Worm (Caenorhabditis elegans) whole organism, L1 larva: ENCODE results near the gene T13B5.9.
A peak's percentile ranks its signal among the peaks of the same experiment; 100 is the strongest.

Experiments used
- C04F5.9 ChIP-seq: sonication (generic microtip); optimal IDR thresholded peaks from 2 replicates; lab custom pipeline; 2016; ENCODE audit warnings: missing genetic modification characterization, missing compliant biosample characterization
- C34B4.2 ChIP-seq: sonication (generic microtip); optimal IDR thresholded peaks from 2 replicates; lab custom pipeline; 2017; ENCODE audit warnings: mild to moderate bottlenecking, missing genetic modification characterization, missing compliant biosample characterization
- alr-1 ChIP-seq: fragments of 200-800 bp; sonication (Bioruptor generic); optimal IDR thresholded peaks from 2 replicates; lab custom pipeline; 2018; ENCODE audit warnings: borderline replicate concordance, mild to moderate bottlenecking, missing genetic modification characterization, missing compliant biosample characterization
- blmp-1 ChIP-seq: fragments of 150-350 bp; optimal IDR thresholded peaks from 2 replicates; lab custom pipeline; 2014; ENCODE audit warnings: missing biosample characterization, missing genetic modification characterization
- ceh-8 ChIP-seq: fragments of 200-800 bp; sonication (Bioruptor generic); optimal IDR thresholded peaks from 2 replicates; lab custom pipeline; 2018; ENCODE audit warnings: mild to moderate bottlenecking, missing genetic modification characterization, moderate library complexity, missing compliant biosample characterization
- ceh-88 ChIP-seq: fragments of 200-800 bp; sonication (Bioruptor generic); IDR thresholded peaks from 2 replicates; pipeline ENCODE4 v1.3.6; 2022; ENCODE audit warnings: missing genetic modification characterization, missing compliant biosample characterization
- dsc-1 ChIP-seq: sonication (generic microtip); optimal IDR thresholded peaks from 2 replicates; lab custom pipeline; 2016; ENCODE audit warnings: mild to moderate bottlenecking, missing genetic modification characterization, missing compliant biosample characterization
- efl-1 ChIP-seq, 4 experiments: fragments of 150-350 bp; optimal IDR thresholded peaks in 3 of 4; peaks in 1 of 4; 1 replicate in 1 of 4; 2 replicates in 3 of 4; lab custom pipeline; 2014; ENCODE audit warnings: missing biosample characterization in 2 of 4, missing genetic modification characterization in 2 of 4, missing genetic modification reagents in 2 of 4
- elt-3 ChIP-seq, 6 experiments: fragments of 150-350 bp in 1 of 6; sonication (generic microtip); optimal IDR thresholded peaks; 2 replicates each; lab custom pipeline; 2017 to 2018; ENCODE audit warnings: missing biosample characterization in 6 of 6, missing genetic modification characterization in 6 of 6, inconsistent platforms in 1 of 6
- fkh-8 ChIP-seq: sonication (generic microtip); optimal IDR thresholded peaks from 2 replicates; lab custom pipeline; 2016; ENCODE audit warnings: mild to moderate bottlenecking, missing genetic modification characterization, missing compliant biosample characterization
- fos-1 ChIP-seq: fragments of 150-350 bp; optimal IDR thresholded peaks from 2 replicates; lab custom pipeline; 2014; ENCODE audit warnings: missing biosample characterization, missing genetic modification characterization
- hlh-17 ChIP-seq: fragments of 200-800 bp; sonication (Bioruptor generic); optimal IDR thresholded peaks from 2 replicates; lab custom pipeline; 2018; ENCODE audit warnings: missing genetic modification characterization, mild to moderate bottlenecking, missing compliant biosample characterization, moderate library complexity, borderline replicate concordance
- jun-1 ChIP-seq: fragments of 150-350 bp; optimal IDR thresholded peaks from 2 replicates; lab custom pipeline; 2014; ENCODE audit warnings: missing biosample characterization, missing genetic modification reagents, missing genetic modification characterization
- lin-13 ChIP-seq: fragments of 150-350 bp; optimal IDR thresholded peaks from 2 replicates; lab custom pipeline; 2014; ENCODE audit warnings: missing biosample characterization, missing genetic modification reagents, missing genetic modification characterization
- lin-14 ChIP-seq: fragments of 200-800 bp; sonication (Bioruptor generic); optimal IDR thresholded peaks from 2 replicates; lab custom pipeline; 2018; ENCODE audit warnings: mild to moderate bottlenecking, missing genetic modification characterization, moderate library complexity, missing compliant biosample characterization
- lin-15B ChIP-seq: fragments of 150-350 bp; sonication (generic microtip); optimal IDR thresholded peaks from 3 replicates; lab custom pipeline; 2014; ENCODE audit warnings: missing biosample characterization, missing genetic modification characterization
- lin-35 ChIP-seq, 2 experiments: fragments of 150-350 bp; optimal IDR thresholded peaks; 2 replicates each; lab custom pipeline; 2014; ENCODE audit warnings: missing biosample characterization in 2 of 2, missing genetic modification characterization in 2 of 2, missing genetic modification reagents in 2 of 2
- lin-39 ChIP-seq: fragments of 150-350 bp; optimal IDR thresholded peaks from 2 replicates; lab custom pipeline; 2014; ENCODE audit warnings: missing biosample characterization, missing genetic modification reagents, missing genetic modification characterization
- lsy-2 ChIP-seq, 2 experiments: fragments of 150-350 bp; optimal IDR thresholded peaks; 2 replicates each; lab custom pipeline; 2014; ENCODE audit warnings: missing biosample characterization in 2 of 2, missing genetic modification characterization in 2 of 2
- mdl-1 ChIP-seq, 2 experiments: fragments of 150-350 bp; optimal IDR thresholded peaks; 2 replicates each; lab custom pipeline; 2014 to 2017; ENCODE audit warnings: missing biosample characterization in 2 of 2, missing genetic modification characterization in 2 of 2, inconsistent platforms in 1 of 2
- mef-2 ChIP-seq: fragments of 150-350 bp; optimal IDR thresholded peaks from 2 replicates; lab custom pipeline; 2014; ENCODE audit warnings: missing biosample characterization, missing genetic modification characterization
- nhr-12 ChIP-seq: sonication (generic microtip); optimal IDR thresholded peaks from 2 replicates; lab custom pipeline; 2017; ENCODE audit warnings: missing biosample characterization, missing genetic modification characterization
- nhr-19 ChIP-seq: fragments of 200-800 bp; sonication (Bioruptor generic); conservative IDR thresholded peaks from 2 replicates; pipeline ENCODE4 v1.3.6; 2022; ENCODE audit warnings: missing genetic modification characterization, missing compliant biosample characterization
- nhr-237 ChIP-seq: fragments of 150-350 bp; optimal IDR thresholded peaks from 2 replicates; lab custom pipeline; 2014; ENCODE audit warnings: missing biosample characterization, missing genetic modification characterization
- nhr-28 ChIP-seq: fragments of 150-350 bp; optimal IDR thresholded peaks from 2 replicates; lab custom pipeline; 2014; ENCODE audit warnings: missing biosample characterization, missing genetic modification characterization
- nhr-47 ChIP-seq: sonication (generic microtip); optimal IDR thresholded peaks from 2 replicates; lab custom pipeline; 2016; ENCODE audit warnings: mild to moderate bottlenecking, missing genetic modification characterization, moderate library complexity, missing compliant biosample characterization
- nhr-71 ChIP-seq: sonication (generic microtip); optimal IDR thresholded peaks from 2 replicates; lab custom pipeline; 2016; ENCODE audit warnings: mild to moderate bottlenecking, missing genetic modification characterization, moderate library complexity, missing compliant biosample characterization
- nhr-76 ChIP-seq: sonication (generic microtip); optimal IDR thresholded peaks from 2 replicates; lab custom pipeline; 2017; ENCODE audit warnings: missing biosample characterization, missing genetic modification characterization
- nhr-85 ChIP-seq: sonication (generic microtip); peaks from one replicate; lab custom pipeline; 2016; ENCODE audit warnings: missing genetic modification characterization, inconsistent platforms, missing compliant biosample characterization
- nhr-90 ChIP-seq: sonication (generic microtip); optimal IDR thresholded peaks from 2 replicates; lab custom pipeline; 2016; ENCODE audit warnings: mild to moderate bottlenecking, missing genetic modification characterization, missing compliant biosample characterization; ENCODE audit not compliant: poor library complexity
- pag-3 ChIP-seq: sonication (generic microtip); optimal IDR thresholded peaks from 2 replicates; lab custom pipeline; 2017; ENCODE audit warnings: missing genetic modification characterization, mild to moderate bottlenecking, missing compliant biosample characterization, antibody characterized with exemption, borderline replicate concordance; ENCODE audit not compliant: insufficient read depth
- pax-3 ChIP-seq: fragments of 200-800 bp; sonication (Bioruptor generic); optimal IDR thresholded peaks from 2 replicates; lab custom pipeline; 2018; ENCODE audit warnings: mild to moderate bottlenecking, missing genetic modification characterization, moderate library complexity, missing compliant biosample characterization
- pqm-1 ChIP-seq: sonication (generic microtip); optimal IDR thresholded peaks from 3 replicates; lab custom pipeline; 2017; ENCODE audit warnings: missing biosample characterization, missing genetic modification characterization
- rnt-1 ChIP-seq: sonication (generic microtip); optimal IDR thresholded peaks from 2 replicates; lab custom pipeline; 2016; ENCODE audit warnings: mild to moderate bottlenecking, missing genetic modification characterization, moderate library complexity, missing compliant biosample characterization
- snu-23 ChIP-seq: sonication (generic microtip); optimal IDR thresholded peaks from 2 replicates; lab custom pipeline; 2016; ENCODE audit warnings: missing genetic modification characterization, missing compliant biosample characterization
- sox-4 ChIP-seq: sonication (generic microtip); optimal IDR thresholded peaks from 2 replicates; lab custom pipeline; 2016; ENCODE audit warnings: missing genetic modification characterization, missing compliant biosample characterization
- sptf-1 ChIP-seq: fragments of 150-350 bp; optimal IDR thresholded peaks from 2 replicates; lab custom pipeline; 2014; ENCODE audit warnings: missing biosample characterization, missing genetic modification characterization
- sup-37 ChIP-seq: fragments of 200-800 bp; sonication (Bioruptor generic); optimal IDR thresholded peaks from 2 replicates; lab custom pipeline; 2018; ENCODE audit warnings: mild to moderate bottlenecking, missing genetic modification characterization, missing compliant biosample characterization
- tbx-2 ChIP-seq: sonication (generic microtip); optimal IDR thresholded peaks from 2 replicates; lab custom pipeline; 2016; ENCODE audit warnings: missing genetic modification characterization, missing compliant biosample characterization
- unc-62 ChIP-seq: fragments of 150-350 bp; optimal IDR thresholded peaks from 2 replicates; lab custom pipeline; 2014; ENCODE audit warnings: missing biosample characterization, missing genetic modification reagents, missing genetic modification characterization
- unc-98 ChIP-seq: fragments of 200-800 bp; sonication (Bioruptor generic); IDR thresholded peaks from 2 replicates; pipeline ENCODE4 v1.3.6; 2022; ENCODE audit warnings: missing genetic modification characterization, missing compliant biosample characterization
- ztf-4 ChIP-seq: fragments of 150-350 bp; optimal IDR thresholded peaks from 2 replicates; lab custom pipeline; 2014; ENCODE audit warnings: missing biosample characterization, missing genetic modification characterization

The T13B5.9 gene

ce11 chrII:1086479-1086878 lies 17.8 kb downstream of the T13B5.9 start:
- TF ChIP-seq nhr-12 (tag; lab: Kevin White, UChicago) (no peak), nhr-237 (tag; lab: Kevin White, UChicago) (no peak), pag-3 (tag; lab: Kevin White, UChicago) (no peak), ceh-8 (no peak), ztf-4 (tag; lab: Kevin White, UChicago) (no peak), fos-1 (tag; lab: Kevin White, UChicago) (no peak), lin-13 (GFP tag; lab: Kevin White, UChicago) (no peak), C04F5.9 (tag; lab: Kevin White, UChicago) (no peak), sptf-1 (tag; lab: Kevin White, UChicago) (no peak), lin-35 (GFP tag; optimal IDR thresholded peaks at IDR 0.05; lab: Kevin White, UChicago) (peak in 1 of 2 experiments; percentile 42), C34B4.2 (no peak), fkh-8 (tag; lab: Kevin White, UChicago) (no peak), sup-37 (GFP tag; lab: Kevin White, UChicago) (no peak), nhr-28 (tag; lab: Kevin White, UChicago) (no peak), pqm-1 (tag; lab: Kevin White, UChicago) (no peak), alr-1 (tag; lab: Kevin White, UChicago) (no peak), mdl-1 (tag; optimal IDR thresholded peaks at IDR 0.05; lab: Kevin White, UChicago) (peak in 1 of 2 experiments; percentile 64), nhr-47 (no peak), dsc-1 (tag; lab: Kevin White, UChicago) (no peak), lin-39 (no peak), lsy-2 (tag; optimal IDR thresholded peaks at IDR 0.05; lab: Kevin White, UChicago) (peak in 1 of 2 experiments; percentile 15), efl-1 (optimal IDR thresholded peaks at IDR 0.05; lab: Kevin White, UChicago) (no peak), efl-1 (GFP tag; optimal IDR thresholded peaks at IDR 0.05 in 1 of 2; lab: Kevin White, UChicago) (peak in 1 of 2 experiments; percentile 62), nhr-85 (tag; lab: Kevin White, UChicago) (peak; percentile 76), nhr-76 (no peak), ceh-88 (GFP tag; lab: Robert Waterston, UW) (no peak), lin-14 (GFP tag; lab: Kevin White, UChicago) (peak; percentile 50), sox-4 (tag; lab: Kevin White, UChicago) (no peak), blmp-1 (peak; percentile 20), pax-3 (tag; lab: Kevin White, UChicago) (no peak), snu-23 (GFP tag; lab: Kevin White, UChicago) (peak; percentile 3), nhr-71 (tag; lab: Kevin White, UChicago) (no peak), tbx-2 (tag; lab: Kevin White, UChicago) (no peak), rnt-1 (tag; lab: Kevin White, UChicago) (peak; percentile 23), nhr-90 (tag; lab: Kevin White, UChicago) (no peak), elt-3 (tag; optimal IDR thresholded peaks at IDR 0.05; lab: Kevin White, UChicago) (no peak), nhr-19 (GFP tag; lab: Robert Waterston, UW) (no peak), unc-98 (GFP tag; lab: Robert Waterston, UW) (no peak), mef-2 (tag; lab: Kevin White, UChicago) (no peak)

ce11 chrII:1085546-1085945 lies 18.8 kb downstream of the T13B5.9 start:
- TF ChIP-seq lin-15B, result no peak
- TF ChIP-seq mef-2 (tag; lab: Kevin White, UChicago), result no peak
- no peak for TF ChIP-seq tbx-2 (tag; lab: Kevin White, UChicago)
- no peak for TF ChIP-seq pax-3 (tag; lab: Kevin White, UChicago)
- no peak for TF ChIP-seq unc-62 (GFP tag; lab: Kevin White, UChicago)
- no peak for TF ChIP-seq snu-23 (GFP tag; lab: Kevin White, UChicago)
- no peak for TF ChIP-seq elt-3 (tag; optimal IDR thresholded peaks at IDR 0.05; lab: Kevin White, UChicago)
- TF ChIP-seq nhr-237 (tag; lab: Kevin White, UChicago), result no peak
- no peak for TF ChIP-seq C34B4.2
- no peak for TF ChIP-seq lin-39
- no peak for TF ChIP-seq nhr-47
- TF ChIP-seq jun-1 (tag; lab: Kevin White, UChicago), result no peak
- no peak for TF ChIP-seq hlh-17
